Fruit fly (Drosophila melanogaster): ENCODE results near the gene Prp40.

DNA sequence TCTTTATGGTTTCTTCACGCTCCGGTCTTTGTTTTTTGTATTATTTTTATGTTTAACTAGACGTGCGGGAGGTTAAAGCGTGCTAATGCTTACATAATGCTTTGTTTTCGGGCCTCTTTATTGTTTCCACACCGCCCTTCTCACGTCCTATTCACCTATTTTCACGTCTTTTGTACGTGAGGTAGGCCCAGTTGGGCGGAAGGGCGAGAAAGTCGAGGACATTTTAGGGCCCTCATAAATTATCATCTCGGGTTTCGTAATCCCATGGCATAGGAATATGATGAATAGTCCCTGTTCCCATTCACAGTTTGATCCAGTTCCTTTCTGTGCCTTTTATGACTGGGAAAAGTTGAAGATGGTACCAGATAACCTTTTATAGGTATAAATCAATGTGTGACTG is 17.5 kb upstream of the Prp40 start:
- TF ChIP-seq Sry-β (GFP tag; optimal IDR thresholded peaks at IDR 0.05): no peak
- no peak for TF ChIP-seq CG7271 (tag; optimal IDR thresholded peaks at IDR 0.05)
- no peak for TF ChIP-seq az2 (GFP tag; optimal IDR thresholded peaks at IDR 0.05)
- no peak for TF ChIP-seq dati (GFP tag; IDR thresholded peaks at IDR 0.05)
- TF ChIP-seq usp (GFP tag; optimal IDR thresholded peaks at IDR 0.05): no peak
- TF ChIP-seq CG14860 (GFP tag; IDR thresholded peaks at IDR 0.05; ENCODE audit: partially characterized antibody): no peak
- no peak for TF ChIP-seq HmgZ (tag; optimal IDR thresholded peaks at IDR 0.05)
- no peak for TF ChIP-seq CG2199 (GFP tag; IDR thresholded peaks at IDR 0.05)
- no peak for TF ChIP-seq CG17385 (GFP tag; optimal IDR thresholded peaks at IDR 0.05)
- no peak for TF ChIP-seq CG8478 (optimal IDR thresholded peaks at IDR 0.05)
- no peak for TF ChIP-seq sens (GFP tag)
- no peak for TF ChIP-seq CG18619 (GFP tag; optimal IDR thresholded peaks at IDR 0.05)
- TF ChIP-seq vnd (GFP tag; IDR thresholded peaks at IDR 0.05; ENCODE audit: partially characterized antibody): no peak
- TF ChIP-seq fd96Cb (tag; optimal IDR thresholded peaks at IDR 0.05): no peak
